Worm (Caenorhabditis elegans): Measurements from ENCODE around the gene Y39A3A.2.
"Not testable (repeated sequence)": the region's sequence is repeated elsewhere in the genome, so short reads cannot be mapped to it uniquely, and the experiment has no call there.

DNA sequence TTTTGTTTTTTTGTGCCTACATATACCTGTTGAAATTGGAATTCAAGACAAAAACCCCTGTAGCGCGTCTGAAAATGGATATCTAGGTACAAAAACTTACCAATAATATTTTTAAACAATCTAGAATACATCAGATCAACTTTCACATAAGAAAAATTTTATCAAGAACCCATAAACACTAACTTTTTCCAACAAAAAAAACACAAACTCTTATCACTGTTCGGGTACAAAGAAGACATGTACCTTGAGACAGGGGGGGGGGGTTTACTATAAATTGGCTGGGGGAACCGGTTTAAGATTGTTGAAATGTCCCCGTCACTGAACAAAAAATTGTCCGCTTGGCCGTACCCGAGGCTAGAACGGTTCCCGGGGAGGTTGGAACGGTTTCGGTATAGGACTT, 25.0 kb upstream of the Y39A3A.2 start, which contains the start of gene cpt-3:
- TF ChIP-seq ces-1 (GFP tag; optimal IDR thresholded peaks at IDR 0.05); C04F5.9 (tag; optimal IDR thresholded peaks at IDR 0.05); nhr-76 (tag; optimal IDR thresholded peaks at IDR 0.05); nhr-77 (tag; optimal IDR thresholded peaks at IDR 0.05); pag-3 (tag; optimal IDR thresholded peaks at IDR 0.05; ENCODE audit: borderline replicate concordance, insufficient read depth); lin-15B (tag; optimal IDR thresholded peaks at IDR 0.05); ceh-82 (tag; optimal IDR thresholded peaks at IDR 0.05); lin-39 (tag; optimal IDR thresholded peaks at IDR 0.05); snu-23 (GFP tag; optimal IDR thresholded peaks at IDR 0.05); ztf-11 (tag; optimal IDR thresholded peaks at IDR 0.05); fkh-10 (GFP tag; optimal IDR thresholded peaks at IDR 0.05); nhr-12 (tag; optimal IDR thresholded peaks at IDR 0.05): not testable (repeated sequence)

All from whole organism, L1 larva.